Worm (Caenorhabditis elegans) whole organism, L1 larva: ENCODE results near the gene cyp-13A10.

Source experiments
- aly-2 ChIP-seq: fragments of 150-350 bp; optimal IDR thresholded peaks from 2 replicates; lab custom pipeline; 2014; ENCODE audit warnings: missing biosample characterization, missing genetic modification characterization
- elt-3 ChIP-seq, 6 experiments: fragments of 150-350 bp in 1 of 6; sonication (generic microtip); optimal IDR thresholded peaks; 2 replicates each; lab custom pipeline; 2017 to 2018; ENCODE audit warnings: missing biosample characterization in 6 of 6, missing genetic modification characterization in 6 of 6, inconsistent platforms in 1 of 6
- fos-1 ChIP-seq: fragments of 150-350 bp; optimal IDR thresholded peaks from 2 replicates; lab custom pipeline; 2014; ENCODE audit warnings: missing biosample characterization, missing genetic modification characterization
- nhr-11 ChIP-seq: fragments of 150-350 bp; optimal IDR thresholded peaks from 2 replicates; lab custom pipeline; 2014; ENCODE audit warnings: missing biosample characterization, missing genetic modification characterization
- nhr-237 ChIP-seq: fragments of 150-350 bp; optimal IDR thresholded peaks from 2 replicates; lab custom pipeline; 2014; ENCODE audit warnings: missing biosample characterization, missing genetic modification characterization
- tbx-2 ChIP-seq: sonication (generic microtip); optimal IDR thresholded peaks from 2 replicates; lab custom pipeline; 2016; ENCODE audit warnings: missing genetic modification characterization, missing compliant biosample characterization
- unc-62 ChIP-seq: fragments of 150-350 bp; optimal IDR thresholded peaks from 2 replicates; lab custom pipeline; 2014; ENCODE audit warnings: missing biosample characterization, missing genetic modification reagents, missing genetic modification characterization

DNA sequence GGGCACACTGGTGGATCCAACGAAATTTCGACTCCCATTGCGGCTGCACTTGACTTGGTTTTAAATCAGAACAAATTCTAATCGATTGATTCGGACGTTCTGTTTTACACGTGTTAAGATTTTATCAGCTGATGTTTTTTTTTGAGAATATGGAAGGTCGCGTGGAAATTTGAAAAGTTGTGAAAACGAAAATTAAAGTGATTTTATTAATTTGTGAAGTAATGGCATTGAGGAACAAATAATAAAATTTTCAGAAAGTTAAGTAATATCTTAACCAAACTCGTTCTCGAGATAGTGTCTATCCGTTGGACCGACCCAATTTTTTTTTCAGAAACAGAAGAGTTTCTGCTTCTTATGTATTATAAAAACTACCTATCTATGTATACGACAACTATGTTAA lies 11.0 kb downstream of the cyp-13A10 start, which contains the start of gene ZK1307.4:
- TF ChIP-seq tbx-2 (tag; lab: Kevin White, UChicago) (no peak), fos-1 (tag; lab: Kevin White, UChicago) (no peak), aly-2 (tag; lab: Kevin White, UChicago) (no peak), elt-3 (tag; optimal IDR thresholded peaks at IDR 0.05; lab: Kevin White, UChicago) (no peak), unc-62 (GFP tag; lab: Kevin White, UChicago) (no peak), nhr-11 (tag; lab: Kevin White, UChicago) (no peak), nhr-237 (tag; lab: Kevin White, UChicago) (no peak)
